Worm (Caenorhabditis elegans): ENCODE results near the gene K07H8.8.

- TF ChIP-seq unc-130 (GFP tag; optimal IDR thresholded peaks at IDR 0.05) (no peak), hlh-12 (tag; optimal IDR thresholded peaks at IDR 0.05) (no peak), attf-6 (GFP tag; IDR thresholded peaks at IDR 0.05) (no peak), pha-4 (tag; optimal IDR thresholded peaks at IDR 0.05) (no peak), C06A6.2 (GFP tag; conservative IDR thresholded peaks at IDR 0.05) (no peak), bed-1 (GFP tag; IDR thresholded peaks at IDR 0.05) (no peak)
Observed at ce11 chrIV:8229523-8229922, 38.7 kb downstream of the K07H8.8 start.
